Worm (Caenorhabditis elegans): ENCODE results near the gene str-45.

Gene str-45

DNA sequence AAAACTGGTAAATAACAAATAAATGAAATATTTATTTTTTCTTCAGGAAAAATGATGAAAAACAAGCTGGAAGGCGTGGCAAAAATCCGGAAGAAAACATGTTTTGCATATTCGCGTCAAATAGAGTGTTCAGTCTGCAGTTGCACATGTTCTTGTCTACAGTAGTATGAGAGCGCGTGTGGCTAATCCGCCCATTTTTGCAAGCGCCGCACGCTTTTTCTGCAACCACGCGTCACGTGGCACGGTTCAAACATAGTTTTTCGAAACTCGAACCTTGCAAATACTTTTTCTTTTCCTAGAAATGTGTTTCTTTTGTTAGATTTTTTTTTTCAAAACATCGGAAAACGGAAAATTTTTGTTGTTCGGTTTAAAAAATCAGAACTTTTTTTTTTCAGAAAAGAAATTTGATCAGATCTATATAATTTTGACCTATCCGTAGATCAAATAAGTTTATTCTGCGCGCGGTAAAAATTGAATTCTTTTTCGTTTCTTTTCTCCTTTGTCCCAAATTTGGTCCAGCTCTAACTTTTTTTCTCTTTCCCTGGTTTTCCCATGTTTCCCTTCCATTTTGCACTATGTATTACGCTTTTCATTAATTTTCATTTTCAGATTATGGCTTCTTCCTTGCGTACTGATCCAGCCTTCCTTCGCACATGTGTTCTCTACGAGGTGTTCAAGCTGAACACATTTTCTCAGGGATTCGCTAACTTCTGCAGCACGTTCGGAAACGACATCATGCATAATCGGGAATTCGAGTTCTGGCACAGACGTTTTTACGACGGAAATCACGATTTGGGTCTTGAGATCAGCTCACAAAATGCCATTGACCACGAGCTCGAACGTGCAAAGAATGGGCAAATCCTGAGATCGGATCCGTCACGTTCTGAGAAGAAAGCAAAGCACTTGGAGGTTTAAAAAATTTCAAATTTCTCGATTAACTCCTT lies 25.6 kb downstream of the str-45 start, which contains the start of gene Y75B12B.1 (continued):
- no peak for TF ChIP-seq ets-4 (GFP tag; optimal IDR thresholded peaks at IDR 0.05)
- peak; percentile 77 for TF ChIP-seq tlf-1 (GFP tag; optimal IDR thresholded peaks at IDR 0.05)
- no peak for TF ChIP-seq snpc-4 (GFP tag; optimal IDR thresholded peaks at IDR 0.05)
- TF ChIP-seq snpc-4 (tag; optimal IDR thresholded peaks at IDR 0.05), result peak in 1 of 4 experiments; percentile 25
- peak; percentile 2 for TF ChIP-seq unc-130 (GFP tag; optimal IDR thresholded peaks at IDR 0.05)
- no peak for TF ChIP-seq lin-26 (GFP tag; IDR thresholded peaks at IDR 0.05)
- peak; percentile 66 for TF ChIP-seq madf-8 (GFP tag; conservative IDR thresholded peaks at IDR 0.05)
- TF ChIP-seq lin-54 (GFP tag; optimal IDR thresholded peaks at IDR 0.05), result peak; percentile 67
- peak; percentile 33 for TF ChIP-seq snpc-1.1 (tag; optimal IDR thresholded peaks at IDR 0.05; ENCODE audit: insufficient read depth)
- TF ChIP-seq rpc-1 (optimal IDR thresholded peaks at IDR 0.05), result no peak
- peak; percentile 10 for TF ChIP-seq rpc-1 (tag; optimal IDR thresholded peaks at IDR 0.05)
- peak; percentile 94 for TF ChIP-seq madf-6 (GFP tag; IDR thresholded peaks at IDR 0.05)
- peak; percentile 9; the same call in 1 of the 2 replicates for TF ChIP-seq hmg-1.2 (GFP tag; IDR thresholded peaks at IDR 0.05)
- TF ChIP-seq mcd-1 (GFP tag; IDR thresholded peaks at IDR 0.05), result peak; percentile 78
- TF ChIP-seq ztf-28 (GFP tag; IDR thresholded peaks at IDR 0.05), result 0 out of 2 replicates have a peak, but pooled peaks have one; percentile 57
- TF ChIP-seq lsl-1 (GFP tag; optimal IDR thresholded peaks at IDR 0.05), result peak; percentile 96
- TF ChIP-seq F49E8.2 (tag; optimal IDR thresholded peaks at IDR 0.05; ENCODE audit: insufficient read depth), result peak; percentile 71
- TF ChIP-seq him-1 (tag; optimal IDR thresholded peaks at IDR 0.05), result peak; percentile 85
- no peak for TF ChIP-seq lin-40 (tag; optimal IDR thresholded peaks at IDR 0.05)
- TF ChIP-seq let-607 (tag; optimal IDR thresholded peaks at IDR 0.05), result no peak
- TF ChIP-seq F33H1.4 (GFP tag; IDR thresholded peaks at IDR 0.05), result peak; percentile 67
- peak; percentile 91 for TF ChIP-seq efl-1 (GFP tag; optimal IDR thresholded peaks at IDR 0.05)
- TF ChIP-seq sea-2 (GFP tag; IDR thresholded peaks at IDR 0.05), result no peak
- TF ChIP-seq rec-8 (tag; optimal IDR thresholded peaks at IDR 0.05), result peak in 1 of 2 experiments; percentile 29
- TF ChIP-seq F23B12.7 (tag; optimal IDR thresholded peaks at IDR 0.05; ENCODE audit: insufficient read depth), result no peak
- peak; percentile 12 for TF ChIP-seq repo-1 (tag; optimal IDR thresholded peaks at IDR 0.05)
- no peak for TF ChIP-seq ceh-40 (GFP tag; IDR thresholded peaks at IDR 0.05)
- TF ChIP-seq dox-1 (GFP tag; IDR thresholded peaks at IDR 0.05), result peak; percentile 68
- TF ChIP-seq B0336.3 (GFP tag; IDR thresholded peaks at IDR 0.05), result peak; percentile 84
- peak; percentile 61 for TF ChIP-seq tbp1 (GFP tag; optimal IDR thresholded peaks at IDR 0.05)
- 0 out of 2 replicates have a peak, but pooled peaks have one; percentile 24 for TF ChIP-seq madf-3 (GFP tag; IDR thresholded peaks at IDR 0.05)

- TF ChIP-seq B0261.1 (tag; optimal IDR thresholded peaks at IDR 0.05) (peak; percentile 7), let-526 (GFP tag; IDR thresholded peaks at IDR 0.05) (no peak), ekl-4 (GFP tag; IDR thresholded peaks at IDR 0.05) (peak; percentile 76; the same call in 1 of the 2 replicates), snpc-3.4 (tag; optimal IDR thresholded peaks at IDR 0.05) (peak; percentile 24), die-1 (tag; optimal IDR thresholded peaks at IDR 0.05) (peak; percentile 36), egl-44 (GFP tag; IDR thresholded peaks at IDR 0.05) (0 out of 2 replicates have a peak, but pooled peaks have one; percentile 17), attf-6 (GFP tag; IDR thresholded peaks at IDR 0.05) (peak; percentile 50; the same call in 1 of the 2 replicates), rec-8 (tag; optimal IDR thresholded peaks at IDR 0.05) (peak in 1 of 2 experiments; percentile 22), nhr-179 (tag; optimal IDR thresholded peaks at IDR 0.05) (no peak), ets-4 (GFP tag; optimal IDR thresholded peaks at IDR 0.05) (no peak), T26A5.8 (tag; optimal IDR thresholded peaks at IDR 0.05) (peak; percentile 24), lsl-1 (GFP tag; optimal IDR thresholded peaks at IDR 0.05) (peak; percentile 47), rcor-1 (GFP tag; IDR thresholded peaks at IDR 0.05) (peak; percentile 5; the same call in 1 of the 2 replicates), hrde-1 (tag; optimal IDR thresholded peaks at IDR 0.05; ENCODE audit: borderline replicate concordance) (peak; percentile 64), B0019.2 (GFP tag; conservative IDR thresholded peaks at IDR 0.05) (no peak), lin-54 (GFP tag; optimal IDR thresholded peaks at IDR 0.05) (peak; percentile 62), madf-3 (GFP tag; IDR thresholded peaks at IDR 0.05) (0 out of 2 replicates have a peak, but pooled peaks have one; percentile 3), hsf-1 (GFP tag; IDR thresholded peaks at IDR 0.05) (peak; percentile 83)
Observed at ce11 chrV:15186259-15186927, 27.6 kb downstream of the str-45 start, which contains the start of gene Y75B12B.3. TSS of gene Y75B12B.3 (minus strand) at chrV:15186279.

Data from whole organism, young adult.